Worm (Caenorhabditis elegans): ENCODE measurements around the gene K09F5.1.

DNA sequence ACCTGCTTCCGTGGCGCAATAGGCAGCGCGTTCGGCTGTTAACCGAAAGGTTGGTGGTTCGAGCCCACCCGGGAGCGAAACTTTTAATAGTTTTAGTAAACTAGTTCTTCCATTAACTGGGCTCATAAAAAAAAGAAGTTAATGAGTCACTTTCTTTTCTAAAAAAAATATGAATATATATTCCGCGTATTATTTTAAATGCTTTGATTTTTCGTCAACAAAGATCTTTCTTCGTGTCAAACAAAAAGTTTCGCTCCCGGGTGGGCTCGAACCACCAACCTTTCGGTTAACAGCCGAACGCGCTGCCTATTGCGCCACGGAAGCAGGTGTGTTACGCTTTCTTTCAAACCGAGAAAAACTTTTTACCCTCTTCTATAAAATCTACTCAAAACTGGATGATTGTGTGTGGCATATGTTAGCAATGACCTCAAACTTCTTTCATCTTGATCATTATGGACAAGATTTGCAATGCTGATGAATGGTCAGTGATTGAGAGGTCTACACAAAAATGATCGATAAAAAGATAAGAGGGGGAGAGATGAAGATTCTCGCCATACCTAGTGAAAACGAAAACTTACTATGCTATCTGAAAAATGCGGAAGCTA lies 34.4 kb downstream of the K09F5.1 start:
- TF ChIP-seq ccch-3 (GFP tag; optimal IDR thresholded peaks at IDR 0.05) (no peak), F57A8.1 (GFP tag; optimal IDR thresholded peaks at IDR 0.05) (no peak), Y67H2A.10 (GFP tag; conservative IDR thresholded peaks at IDR 0.05) (no peak), ztf-3 (GFP tag; optimal IDR thresholded peaks at IDR 0.05) (no peak), ztf-25 (GFP tag; IDR thresholded peaks at IDR 0.05) (0 out of 2 replicates have a peak, but pooled peaks have one; percentile 19), ekl-4 (GFP tag; IDR thresholded peaks at IDR 0.05) (peak; percentile 29; the same call in 1 of the 2 replicates), lin-54 (GFP tag; optimal IDR thresholded peaks at IDR 0.05) (no peak), mes-4 (tag; optimal IDR thresholded peaks at IDR 0.05) (peak; percentile 46), rpc-1 (optimal IDR thresholded peaks at IDR 0.05) (peak; percentile 78), rpc-1 (tag; optimal IDR thresholded peaks at IDR 0.05) (peak; percentile 92)

All from whole organism, young adult.